Fruit fly (Drosophila melanogaster): ENCODE data around the gene CG31142.

The CG31142 gene

dm6 chr3R:23928950-23929602 lies at the start of gene CG31142, which contains the start of the genes CG43998 and CG43999:
TSS of gene CG31142 (plus strand) at chr3R:23929243.
TSS of gene CG43998 (minus strand) at chr3R:23929000.
TSS of gene CG43999 (minus strand) at chr3R:23929000.
- TF ChIP-seq fkh (GFP tag; optimal IDR thresholded peaks at IDR 0.05): peak; percentile 63
- TF ChIP-seq CG3919 (GFP tag; optimal IDR thresholded peaks at IDR 0.05): no peak
- TF ChIP-seq fd85E (GFP tag; optimal IDR thresholded peaks at IDR 0.05): no peak
- TF ChIP-seq CG6808 (GFP tag; optimal IDR thresholded peaks at IDR 0.05): no peak
- TF ChIP-seq topi (GFP tag; optimal IDR thresholded peaks at IDR 0.05): no peak
- no peak for TF ChIP-seq Lpt (GFP tag; optimal IDR thresholded peaks at IDR 0.05)
- no peak for TF ChIP-seq CG10669 (GFP tag; optimal IDR thresholded peaks at IDR 0.05)
- no peak for TF ChIP-seq Sox15 (GFP tag; optimal IDR thresholded peaks at IDR 0.05)
- peak; percentile 23 for TF ChIP-seq Sox14 (GFP tag; optimal IDR thresholded peaks at IDR 0.05)
- TF ChIP-seq acj6 (GFP tag; optimal IDR thresholded peaks at IDR 0.05): no peak
- no peak for TF ChIP-seq dsx (GFP tag; optimal IDR thresholded peaks at IDR 0.05; ENCODE audit: poor library complexity, severe bottlenecking)
- no peak for TF ChIP-seq CG6792 (GFP tag; optimal IDR thresholded peaks at IDR 0.05)
- TF ChIP-seq Eip93F (GFP tag; optimal IDR thresholded peaks at IDR 0.05): no peak
- no peak for TF ChIP-seq Ets21C (GFP tag; optimal IDR thresholded peaks at IDR 0.05)
- TF ChIP-seq CG8632 (GFP tag; optimal IDR thresholded peaks at IDR 0.05): no peak
- TF ChIP-seq Blimp-1 (GFP tag; optimal IDR thresholded peaks at IDR 0.05): no peak
- TF ChIP-seq cyc (GFP tag; optimal IDR thresholded peaks at IDR 0.05): no peak
- TF ChIP-seq Gug (GFP tag; IDR thresholded peaks at IDR 0.05): no peak
- no peak for TF ChIP-seq CG6163 (GFP tag; IDR thresholded peaks at IDR 0.05)
- TF ChIP-seq esn (GFP tag; optimal IDR thresholded peaks at IDR 0.05): peak; percentile 38
- no peak for TF ChIP-seq OdsH (GFP tag; optimal IDR thresholded peaks at IDR 0.05)
- peak; percentile 61 for TF ChIP-seq Eip78C (GFP tag)
- no peak for TF ChIP-seq lz (GFP tag; optimal IDR thresholded peaks at IDR 0.05)

dm6 chr3R:23880280-23880679 lies 48.8 kb upstream of the CG31142 start:
- TF ChIP-seq Eip78C (GFP tag): peak; percentile 39
- TF ChIP-seq svp (GFP tag): peak; percentile 91
- TF ChIP-seq salr (GFP tag; optimal IDR thresholded peaks at IDR 0.05): no peak
- TF ChIP-seq CG34406 (GFP tag; optimal IDR thresholded peaks at IDR 0.05): no peak

dm6 chr3R:23884088-23884727 lies 44.8 kb upstream of the CG31142 start:
- TF ChIP-seq esn (GFP tag; optimal IDR thresholded peaks at IDR 0.05) (peak; percentile 28), Eip78C (GFP tag) (peak; percentile 74), Sox14 (GFP tag; optimal IDR thresholded peaks at IDR 0.05) (peak; percentile 17), CG6163 (GFP tag; IDR thresholded peaks at IDR 0.05) (no peak), Eip75B (GFP tag; optimal IDR thresholded peaks at IDR 0.05) (peak; percentile 1), CG3032 (tag; optimal IDR thresholded peaks at IDR 0.05) (no peak), svp (GFP tag) (peak; percentile 94)

dm6 chr3R:23885182-23885581 lies 43.9 kb upstream of the CG31142 start:
- TF ChIP-seq Sox15 (GFP tag; optimal IDR thresholded peaks at IDR 0.05): no peak
- TF ChIP-seq OdsH (GFP tag; optimal IDR thresholded peaks at IDR 0.05): no peak
- TF ChIP-seq CG1621 (tag; optimal IDR thresholded peaks at IDR 0.05): no peak
- no peak for TF ChIP-seq pdm3 (GFP tag; optimal IDR thresholded peaks at IDR 0.05)
- no peak for TF ChIP-seq Hr39 (GFP tag; optimal IDR thresholded peaks at IDR 0.05)
- no peak for TF ChIP-seq ss (GFP tag; optimal IDR thresholded peaks at IDR 0.05)
- no peak for TF ChIP-seq CG3919 (GFP tag; optimal IDR thresholded peaks at IDR 0.05)
- no peak for TF ChIP-seq lz (GFP tag; optimal IDR thresholded peaks at IDR 0.05)
- TF ChIP-seq fd59A (GFP tag; optimal IDR thresholded peaks at IDR 0.05): no peak

All from whole organism, prepupa.